Worm (Caenorhabditis elegans) whole organism, L1 larva: ENCODE data around the gene T25B6.5.

Experiments used
- C04F5.9 ChIP-seq: sonication (generic microtip); optimal IDR thresholded peaks from 2 replicates; lab custom pipeline; 2016; ENCODE audit warnings: missing genetic modification characterization, missing compliant biosample characterization
- C16A3.4 ChIP-seq: fragments of 150-350 bp; optimal IDR thresholded peaks from 2 replicates; lab custom pipeline; 2014; ENCODE audit warnings: missing biosample characterization, missing genetic modification characterization
- aha-1 ChIP-seq: fragments of 150-350 bp; optimal IDR thresholded peaks from 2 replicates; lab custom pipeline; 2014; ENCODE audit warnings: missing biosample characterization, missing genetic modification characterization
- alr-1 ChIP-seq: fragments of 200-800 bp; sonication (Bioruptor generic); optimal IDR thresholded peaks from 2 replicates; lab custom pipeline; 2018; ENCODE audit warnings: borderline replicate concordance, mild to moderate bottlenecking, missing genetic modification characterization, missing compliant biosample characterization
- ama-1 ChIP-seq: fragments of 150-350 bp; optimal IDR thresholded peaks from 2 replicates; lab custom pipeline; 2014
- blmp-1 ChIP-seq: fragments of 150-350 bp; optimal IDR thresholded peaks from 2 replicates; lab custom pipeline; 2014; ENCODE audit warnings: missing biosample characterization, missing genetic modification characterization
- ceh-63 ChIP-seq: fragments of 200-800 bp; sonication (Bioruptor generic); optimal IDR thresholded peaks from 2 replicates; lab custom pipeline; 2018; ENCODE audit warnings: mild to moderate bottlenecking, missing genetic modification characterization, missing compliant biosample characterization
- ceh-82 ChIP-seq, 3 experiments: fragments of 150-350 bp in 1 of 3; sonication (generic microtip) in 2 of 3; optimal IDR thresholded peaks; 2 replicates each; lab custom pipeline; 2014 to 2017; ENCODE audit warnings: missing biosample characterization in 3 of 3, missing genetic modification characterization in 3 of 3
- ceh-88 ChIP-seq: fragments of 200-800 bp; sonication (Bioruptor generic); IDR thresholded peaks from 2 replicates; pipeline ENCODE4 v1.3.6; 2022; ENCODE audit warnings: missing genetic modification characterization, missing compliant biosample characterization
- dpl-1 ChIP-seq, 3 experiments: fragments of 150-350 bp in 2 of 3; sonication (generic microtip) in 1 of 3; optimal IDR thresholded peaks; 2 replicates each; lab custom pipeline; 2014 to 2017; ENCODE audit warnings: missing biosample characterization in 3 of 3, missing genetic modification characterization in 3 of 3, missing genetic modification reagents in 3 of 3
- dsc-1 ChIP-seq: sonication (generic microtip); optimal IDR thresholded peaks from 2 replicates; lab custom pipeline; 2016; ENCODE audit warnings: mild to moderate bottlenecking, missing genetic modification characterization, missing compliant biosample characterization
- efl-1 ChIP-seq, 4 experiments: fragments of 150-350 bp; optimal IDR thresholded peaks in 3 of 4; peaks in 1 of 4; 1 replicate in 1 of 4; 2 replicates in 3 of 4; lab custom pipeline; 2014; ENCODE audit warnings: missing biosample characterization in 2 of 4, missing genetic modification characterization in 2 of 4, missing genetic modification reagents in 2 of 4
- egl-27 ChIP-seq, 2 experiments: fragments of 150-350 bp in 1 of 2; sonication (generic microtip); optimal IDR thresholded peaks; 3 replicates each; lab custom pipeline; 2017 to 2018; ENCODE audit warnings: missing biosample characterization in 2 of 2, missing genetic modification characterization in 2 of 2, missing genetic modification reagents in 2 of 2
- elt-3 ChIP-seq, 6 experiments: fragments of 150-350 bp in 1 of 6; sonication (generic microtip); optimal IDR thresholded peaks; 2 replicates each; lab custom pipeline; 2017 to 2018; ENCODE audit warnings: missing biosample characterization in 6 of 6, missing genetic modification characterization in 6 of 6, inconsistent platforms in 1 of 6
- fkh-10 ChIP-seq: sonication (generic microtip); optimal IDR thresholded peaks from 2 replicates; lab custom pipeline; 2017; ENCODE audit warnings: missing biosample characterization, missing genetic modification reagents, missing genetic modification characterization
- fkh-4 ChIP-seq: sonication (generic microtip); optimal IDR thresholded peaks from 2 replicates; lab custom pipeline; 2016; ENCODE audit warnings: missing compliant biosample characterization, missing genetic modification characterization, borderline replicate concordance
- fos-1 ChIP-seq: fragments of 150-350 bp; optimal IDR thresholded peaks from 2 replicates; lab custom pipeline; 2014; ENCODE audit warnings: missing biosample characterization, missing genetic modification characterization
- grh-1 ChIP-seq: fragments of 200-800 bp; sonication (Bioruptor generic); IDR thresholded peaks from 2 replicates; pipeline ENCODE4 v1.3.6; 2022; ENCODE audit warnings: missing genetic modification reagents, missing genetic modification characterization, missing compliant biosample characterization
- hlh-17 ChIP-seq: fragments of 200-800 bp; sonication (Bioruptor generic); optimal IDR thresholded peaks from 2 replicates; lab custom pipeline; 2018; ENCODE audit warnings: missing genetic modification characterization, mild to moderate bottlenecking, missing compliant biosample characterization, moderate library complexity, borderline replicate concordance
- hlh-4 ChIP-seq: sonication (generic microtip); optimal IDR thresholded peaks from 2 replicates; lab custom pipeline; 2016; ENCODE audit warnings: mild to moderate bottlenecking, missing genetic modification characterization, missing compliant biosample characterization
- hpl-2 ChIP-seq: fragments of 150-350 bp; optimal IDR thresholded peaks from 2 replicates; lab custom pipeline; 2014; ENCODE audit warnings: missing biosample characterization, missing genetic modification reagents, missing genetic modification characterization
- isw-1 ChIP-seq: fragments of 200-800 bp; sonication (Bioruptor generic); IDR thresholded peaks from 2 replicates; pipeline ENCODE4 v1.3.6; 2022; ENCODE audit warnings: missing genetic modification characterization, missing compliant biosample characterization
- jun-1 ChIP-seq: fragments of 150-350 bp; optimal IDR thresholded peaks from 2 replicates; lab custom pipeline; 2014; ENCODE audit warnings: missing biosample characterization, missing genetic modification reagents, missing genetic modification characterization
- lin-13 ChIP-seq: fragments of 150-350 bp; optimal IDR thresholded peaks from 2 replicates; lab custom pipeline; 2014; ENCODE audit warnings: missing biosample characterization, missing genetic modification reagents, missing genetic modification characterization
- lin-15B ChIP-seq: fragments of 150-350 bp; sonication (generic microtip); optimal IDR thresholded peaks from 3 replicates; lab custom pipeline; 2014; ENCODE audit warnings: missing biosample characterization, missing genetic modification characterization
- lir-3 ChIP-seq: sonication (generic microtip); optimal IDR thresholded peaks from 2 replicates; lab custom pipeline; 2016; ENCODE audit warnings: mild to moderate bottlenecking, missing genetic modification characterization, moderate library complexity, missing compliant biosample characterization; ENCODE audit not compliant: poor library complexity
- lsy-2 ChIP-seq, 2 experiments: fragments of 150-350 bp; optimal IDR thresholded peaks; 2 replicates each; lab custom pipeline; 2014; ENCODE audit warnings: missing biosample characterization in 2 of 2, missing genetic modification characterization in 2 of 2
- mab-9 ChIP-seq: fragments of 200-800 bp; sonication (Bioruptor generic); IDR thresholded peaks from 2 replicates; pipeline ENCODE4 v1.3.6; 2022; ENCODE audit warnings: missing genetic modification reagents, missing genetic modification characterization, missing compliant biosample characterization
- mef-2 ChIP-seq: fragments of 150-350 bp; optimal IDR thresholded peaks from 2 replicates; lab custom pipeline; 2014; ENCODE audit warnings: missing biosample characterization, missing genetic modification characterization
- nhr-19 ChIP-seq: fragments of 200-800 bp; sonication (Bioruptor generic); conservative IDR thresholded peaks from 2 replicates; pipeline ENCODE4 v1.3.6; 2022; ENCODE audit warnings: missing genetic modification characterization, missing compliant biosample characterization
- nhr-237 ChIP-seq: fragments of 150-350 bp; optimal IDR thresholded peaks from 2 replicates; lab custom pipeline; 2014; ENCODE audit warnings: missing biosample characterization, missing genetic modification characterization
- nhr-28 ChIP-seq: fragments of 150-350 bp; optimal IDR thresholded peaks from 2 replicates; lab custom pipeline; 2014; ENCODE audit warnings: missing biosample characterization, missing genetic modification characterization
- nhr-47 ChIP-seq: sonication (generic microtip); optimal IDR thresholded peaks from 2 replicates; lab custom pipeline; 2016; ENCODE audit warnings: mild to moderate bottlenecking, missing genetic modification characterization, moderate library complexity, missing compliant biosample characterization
- nhr-77 ChIP-seq: fragments of 150-350 bp; optimal IDR thresholded peaks from 2 replicates; lab custom pipeline; 2014; ENCODE audit warnings: missing biosample characterization, missing genetic modification characterization
- nhr-84 ChIP-seq: sonication (generic microtip); optimal IDR thresholded peaks from 2 replicates; lab custom pipeline; 2017; ENCODE audit warnings: missing biosample characterization, missing genetic modification characterization
- nhr-85 ChIP-seq: sonication (generic microtip); peaks from one replicate; lab custom pipeline; 2016; ENCODE audit warnings: missing genetic modification characterization, inconsistent platforms, missing compliant biosample characterization
- nhr-90 ChIP-seq: sonication (generic microtip); optimal IDR thresholded peaks from 2 replicates; lab custom pipeline; 2016; ENCODE audit warnings: mild to moderate bottlenecking, missing genetic modification characterization, missing compliant biosample characterization; ENCODE audit not compliant: poor library complexity
- pqm-1 ChIP-seq: sonication (generic microtip); optimal IDR thresholded peaks from 3 replicates; lab custom pipeline; 2017; ENCODE audit warnings: missing biosample characterization, missing genetic modification characterization
- skn-1 ChIP-seq: fragments of 150-350 bp; optimal IDR thresholded peaks from 2 replicates; lab custom pipeline; 2014; ENCODE audit warnings: missing biosample characterization, missing genetic modification characterization
- sox-4 ChIP-seq: sonication (generic microtip); optimal IDR thresholded peaks from 2 replicates; lab custom pipeline; 2016; ENCODE audit warnings: missing genetic modification characterization, missing compliant biosample characterization
- sptf-1 ChIP-seq: fragments of 150-350 bp; optimal IDR thresholded peaks from 2 replicates; lab custom pipeline; 2014; ENCODE audit warnings: missing biosample characterization, missing genetic modification characterization
- unc-30 ChIP-seq: sonication (generic microtip); optimal IDR thresholded peaks from 2 replicates; lab custom pipeline; 2017; ENCODE audit warnings: missing biosample characterization, missing genetic modification characterization
- unc-62 ChIP-seq: fragments of 150-350 bp; optimal IDR thresholded peaks from 2 replicates; lab custom pipeline; 2014; ENCODE audit warnings: missing biosample characterization, missing genetic modification reagents, missing genetic modification characterization
- unc-98 ChIP-seq: fragments of 200-800 bp; sonication (Bioruptor generic); IDR thresholded peaks from 2 replicates; pipeline ENCODE4 v1.3.6; 2022; ENCODE audit warnings: missing genetic modification characterization, missing compliant biosample characterization
- vab-15 ChIP-seq: sonication (generic microtip); optimal IDR thresholded peaks from 2 replicates; lab custom pipeline; 2017; ENCODE audit warnings: missing genotype, mild to moderate bottlenecking, missing genetic modification characterization, missing compliant biosample characterization
- xbp-1 ChIP-seq: sonication (generic microtip); optimal IDR thresholded peaks from 2 replicates; lab custom pipeline; 2016; ENCODE audit warnings: missing genetic modification characterization, missing compliant biosample characterization
- ztf-11 ChIP-seq, 2 experiments: sonication (generic microtip); optimal IDR thresholded peaks; 2 replicates each; lab custom pipeline; 2016 to 2017; ENCODE audit warnings: missing genetic modification characterization in 2 of 2, missing biosample characterization in 1 of 2, missing compliant biosample characterization in 1 of 2
- ztf-4 ChIP-seq: fragments of 150-350 bp; optimal IDR thresholded peaks from 2 replicates; lab custom pipeline; 2014; ENCODE audit warnings: missing biosample characterization, missing genetic modification characterization

Gene T25B6.5

ce11 chrX:9027304-9027703, 5.8 kb upstream of the T25B6.5 start, which contains the start of gene T25B6.3:
T25B6.3 (plus strand) TSS chrX:9027604.
- TF ChIP-seq sox-4 (tag; lab: Kevin White, UChicago) (no peak), nhr-28 (tag; lab: Kevin White, UChicago) (no peak), nhr-47 (tag; lab: Kevin White, UChicago) (no peak), lsy-2 (tag; optimal IDR thresholded peaks at IDR 0.05; lab: Kevin White, UChicago) (no peak), mef-2 (no peak)

- TF ChIP-seq nhr-28 (tag; lab: Kevin White, UChicago) = no peak
- TF ChIP-seq hlh-4 (tag; lab: Kevin White, UChicago) = no peak
- TF ChIP-seq fkh-10 = no peak
- no peak for TF ChIP-seq sptf-1 (tag; lab: Kevin White, UChicago)
- TF ChIP-seq jun-1 (tag; lab: Kevin White, UChicago) = no peak
- no peak for TF ChIP-seq fkh-4 (tag; lab: Kevin White, UChicago)
- TF ChIP-seq dsc-1 (tag; lab: Kevin White, UChicago) = no peak
- no peak for TF ChIP-seq dpl-1 (GFP tag; optimal IDR thresholded peaks at IDR 0.05; lab: Kevin White, UChicago)
- TF ChIP-seq nhr-77 (tag; lab: Kevin White, UChicago) = no peak
- TF ChIP-seq hlh-17 (GFP tag; lab: Kevin White, UChicago) = no peak
- no peak for TF ChIP-seq blmp-1 (tag; lab: Kevin White, UChicago)
- no peak for TF ChIP-seq alr-1 (tag; lab: Kevin White, UChicago)
- TF ChIP-seq unc-98 (GFP tag; lab: Robert Waterston, UW) = no peak
- TF ChIP-seq lir-3 (tag; lab: Kevin White, UChicago) = no peak
- TF ChIP-seq grh-1 (GFP tag; lab: Robert Waterston, UW) = no peak
- TF ChIP-seq ztf-11 (tag; optimal IDR thresholded peaks at IDR 0.05; lab: Kevin White, UChicago) = no peak
Measured at ce11 chrX:9025484-9025883, 3.9 kb upstream of the T25B6.5 start.

- TF ChIP-seq unc-62 (no peak), egl-27 (tag; optimal IDR thresholded peaks at IDR 0.05; lab: Kevin White, UChicago) (no peak), alr-1 (tag; lab: Kevin White, UChicago) (no peak), lin-15B (no peak), xbp-1 (no peak), dsc-1 (tag; lab: Kevin White, UChicago) (no peak), grh-1 (GFP tag; lab: Robert Waterston, UW) (no peak), ceh-63 (GFP tag; lab: Kevin White, UChicago) (no peak), fos-1 (tag; lab: Kevin White, UChicago) (no peak), vab-15 (tag; lab: Kevin White, UChicago) (no peak), hpl-2 (GFP tag; lab: Kevin White, UChicago) (no peak), sptf-1 (tag; lab: Kevin White, UChicago) (no peak), skn-1 (no peak), isw-1 (GFP tag; lab: Robert Waterston, UW) (no peak), ztf-4 (tag; lab: Kevin White, UChicago) (no peak), nhr-19 (0 out of 2 replicates have a peak, but pooled peaks have one; percentile 11), ceh-88 (GFP tag; lab: Robert Waterston, UW) (no peak), efl-1 (optimal IDR thresholded peaks at IDR 0.05; lab: Kevin White, UChicago) (no peak), efl-1 (GFP tag; optimal IDR thresholded peaks at IDR 0.05 in 1 of 2; lab: Kevin White, UChicago) (no peak), C04F5.9 (tag; lab: Kevin White, UChicago) (no peak), ama-1 (no peak), lin-13 (GFP tag; lab: Kevin White, UChicago) (peak; percentile 6), C16A3.4 (peak; percentile 6), nhr-84 (tag; lab: Kevin White, UChicago) (no peak), aha-1 (tag; lab: Kevin White, UChicago) (no peak), ztf-11 (tag; optimal IDR thresholded peaks at IDR 0.05; lab: Kevin White, UChicago) (no peak), nhr-85 (tag; lab: Kevin White, UChicago) (no peak), elt-3 (tag; optimal IDR thresholded peaks at IDR 0.05; lab: Kevin White, UChicago) (no peak), ceh-82 (tag; optimal IDR thresholded peaks at IDR 0.05; lab: Kevin White, UChicago) (peak in 1 of 3 experiments; percentile 5), nhr-90 (peak; percentile 45), pqm-1 (tag; lab: Kevin White, UChicago) (no peak), mab-9 (no peak), nhr-237 (tag; lab: Kevin White, UChicago) (no peak), unc-30 (tag; lab: Kevin White, UChicago) (no peak), blmp-1 (tag; lab: Kevin White, UChicago) (no peak)
Measured at ce11 chrX:9024270-9024669, 2.7 kb upstream of the T25B6.5 start.
